Fruit fly (Drosophila melanogaster) whole organism, embryonic: ENCODE results near the gene Rab7.

Source experiments
- Adf1 ChIP-seq: fragments of 200-800 bp; sonication (Bioruptor generic); IDR thresholded peaks from 2 replicates; pipeline ENCODE4 v1.3.6; 2022; ENCODE audit warnings: missing biosample characterization, missing genetic modification characterization
- Aef1 ChIP-seq: fragments of 200-800 bp; sonication (Bioruptor generic); IDR thresholded peaks from 3 replicates; pipeline ENCODE4 v1.3.6; 2022; ENCODE audit warnings: missing biosample characterization, missing genetic modification characterization
- Bdp1 ChIP-seq: fragments of 200-800 bp; sonication (Bioruptor generic); optimal IDR thresholded peaks from 3 replicates; lab custom pipeline; 2016; ENCODE audit warnings: missing biosample characterization, missing genetic modification characterization
- BtbVII ChIP-seq: fragments of 200-800 bp; sonication (Bioruptor generic); optimal IDR thresholded peaks from 3 replicates; lab custom pipeline; 2017; ENCODE audit warnings: missing biosample characterization, mild to moderate bottlenecking, missing genetic modification characterization
- CG10959 ChIP-seq: fragments of 200-800 bp; sonication (Bioruptor generic); IDR thresholded peaks from 2 replicates; pipeline ENCODE4 v1.3.6; 2022; ENCODE audit warnings: missing biosample characterization, missing genetic modification characterization
- CG10979 ChIP-seq: fragments of 200-800 bp; sonication (Bioruptor generic); optimal IDR thresholded peaks from 2 replicates; lab custom pipeline; 2018; ENCODE audit warnings: missing biosample characterization, mild to moderate bottlenecking, missing genetic modification characterization, moderate library complexity
- CG13123 ChIP-seq: fragments of 200-800 bp; sonication (Bioruptor generic); optimal IDR thresholded peaks from 2 replicates; lab custom pipeline; 2016; ENCODE audit warnings: missing biosample characterization, missing genetic modification characterization
- CG14050 ChIP-seq: fragments of 200-800 bp; sonication (Bioruptor generic); IDR thresholded peaks from 3 replicates; pipeline ENCODE4 v1.3.6; 2022; ENCODE audit warnings: missing biosample characterization, missing genetic modification characterization
- CG17186 ChIP-seq: fragments of 200-800 bp; sonication (Bioruptor generic); optimal IDR thresholded peaks from 3 replicates; lab custom pipeline; 2017; ENCODE audit warnings: missing biosample characterization, missing genetic modification reagents, missing genetic modification characterization
- CG17328 ChIP-seq: fragments of 200-800 bp; sonication (Bioruptor generic); IDR thresholded peaks from 2 replicates; pipeline ENCODE4 v1.3.6; 2022; ENCODE audit warnings: missing biosample characterization, missing genetic modification characterization
- CG17361 ChIP-seq: fragments of 200-800 bp; sonication (Bioruptor generic); IDR thresholded peaks from 3 replicates; pipeline ENCODE4 v1.3.6; 2022; ENCODE audit warnings: missing biosample characterization, missing genetic modification characterization
- CG18619 ChIP-seq: fragments of 200-800 bp; sonication (Bioruptor generic); optimal IDR thresholded peaks from 3 replicates; lab custom pipeline; 2017; ENCODE audit warnings: missing biosample characterization, mild to moderate bottlenecking, missing genetic modification characterization
- CG2120 ChIP-seq: fragments of 200-800 bp; sonication (Bioruptor generic); optimal IDR thresholded peaks from 3 replicates; lab custom pipeline; 2016; ENCODE audit warnings: missing biosample characterization, missing genetic modification characterization
- CG30403 ChIP-seq: fragments of 200-800 bp; sonication (Bioruptor generic); optimal IDR thresholded peaks from 3 replicates; lab custom pipeline; 2016; ENCODE audit warnings: missing biosample characterization, missing genetic modification characterization
- CG31224 ChIP-seq: fragments of 200-800 bp; sonication (Bioruptor generic); IDR thresholded peaks from 2 replicates; pipeline ENCODE4 v1.3.6; 2022; ENCODE audit warnings: missing biosample characterization, missing genetic modification characterization
- CG4282 ChIP-seq: fragments of 200-800 bp; sonication (Bioruptor generic); optimal IDR thresholded peaks from 2 replicates; lab custom pipeline; 2016; ENCODE audit warnings: missing biosample characterization, missing genetic modification characterization
- CG5953 ChIP-seq: fragments of 200-800 bp; sonication (Bioruptor generic); IDR thresholded peaks from 2 replicates; pipeline ENCODE4 v1.3.6; 2022; ENCODE audit warnings: missing biosample characterization, missing genetic modification characterization
- CG6272 ChIP-seq: fragments of 200-800 bp; sonication (Bioruptor generic); IDR thresholded peaks from 2 replicates; pipeline ENCODE4 v1.3.6; 2022; ENCODE audit warnings: missing biosample characterization, missing genetic modification characterization
- CG7745 ChIP-seq: fragments of 200-800 bp; sonication (Bioruptor generic); optimal IDR thresholded peaks from 2 replicates; lab custom pipeline; 2018; ENCODE audit warnings: missing biosample characterization, mild to moderate bottlenecking, missing genetic modification characterization, moderate library complexity
- CG7839 ChIP-seq: fragments of 200-800 bp; sonication (Bioruptor generic); optimal IDR thresholded peaks from 3 replicates; lab custom pipeline; 2018; ENCODE audit warnings: missing biosample characterization, mild to moderate bottlenecking, missing genetic modification characterization, moderate library complexity
- CG8089 ChIP-seq: fragments of 200-800 bp; sonication (Bioruptor generic); optimal IDR thresholded peaks from 3 replicates; lab custom pipeline; 2016; ENCODE audit warnings: missing biosample characterization, missing genetic modification characterization
- CG8281 ChIP-seq: fragments of 200-800 bp; sonication (Bioruptor generic); optimal IDR thresholded peaks from 2 replicates; lab custom pipeline; 2018; ENCODE audit warnings: missing biosample characterization, mild to moderate bottlenecking, missing genetic modification characterization, moderate library complexity
- D19B ChIP-seq: fragments of 200-800 bp; sonication (Bioruptor generic); optimal IDR thresholded peaks from 2 replicates; lab custom pipeline; 2017; ENCODE audit warnings: missing biosample characterization, mild to moderate bottlenecking, missing genetic modification characterization
- Dad ChIP-seq: fragments of 200-800 bp; sonication (Bioruptor generic); optimal IDR thresholded peaks from 3 replicates; lab custom pipeline; 2016; ENCODE audit warnings: missing biosample characterization, missing genetic modification characterization
- GATAe ChIP-seq: fragments of 200-800 bp; sonication (Bioruptor generic); conservative IDR thresholded peaks from 2 replicates; pipeline ENCODE4 v1.3.6; 2022; ENCODE audit warnings: missing biosample characterization, missing genetic modification characterization
- Nf-YB ChIP-seq: fragments of 200-800 bp; sonication (Bioruptor generic); optimal IDR thresholded peaks from 3 replicates; lab custom pipeline; 2019; ENCODE audit warnings: missing biosample characterization, mild to moderate bottlenecking, missing genetic modification characterization, moderate library complexity
- Nf-YC ChIP-seq: fragments of 200-800 bp; optimal IDR thresholded peaks from 3 replicates; lab custom pipeline; 2019; ENCODE audit warnings: missing biosample characterization, mild to moderate bottlenecking, missing genetic modification characterization, moderate library complexity
- NfI ChIP-seq: fragments of 200-800 bp; sonication (Bioruptor generic); optimal IDR thresholded peaks from 3 replicates; lab custom pipeline; 2018; ENCODE audit warnings: missing biosample characterization, mild to moderate bottlenecking, missing genetic modification characterization, moderate library complexity
- Optix ChIP-seq: fragments of 200-800 bp; sonication (Bioruptor generic); IDR thresholded peaks from 3 replicates; pipeline ENCODE4 v1.3.6; 2022; ENCODE audit warnings: missing biosample characterization, missing genetic modification characterization
- PHDP ChIP-seq: fragments of 200-800 bp; sonication (Bioruptor generic); optimal IDR thresholded peaks from 3 replicates; lab custom pipeline; 2018; ENCODE audit warnings: missing biosample characterization, mild to moderate bottlenecking, missing genetic modification characterization, moderate library complexity
- Ptx1 ChIP-seq: fragments of 200-800 bp; sonication (Bioruptor generic); IDR thresholded peaks from 2 replicates; pipeline ENCODE4 v1.3.6; 2022; ENCODE audit warnings: missing biosample characterization, missing genetic modification characterization
- Rx ChIP-seq: fragments of 200-800 bp; sonication (Bioruptor generic); IDR thresholded peaks from 2 replicates; pipeline ENCODE4 v1.3.6; 2022; ENCODE audit warnings: missing biosample characterization, missing genetic modification characterization
- Sry-δ ChIP-seq: fragments of 200-800 bp; sonication (Bioruptor generic); optimal IDR thresholded peaks from 2 replicates; lab custom pipeline; 2016; ENCODE audit warnings: missing biosample characterization, missing genetic modification characterization
- amos ChIP-seq: fragments of 200-800 bp; sonication (Bioruptor generic); IDR thresholded peaks from 2 replicates; pipeline ENCODE4 v1.3.6; 2022; ENCODE audit warnings: missing biosample characterization, missing genetic modification characterization; ENCODE audit not compliant: partially characterized antibody
- bcd ChIP-seq: fragments of 200-800 bp; sonication (Bioruptor generic); optimal IDR thresholded peaks from 2 replicates; lab custom pipeline; 2017; ENCODE audit warnings: missing biosample characterization, mild to moderate bottlenecking, missing genetic modification characterization
- cg ChIP-seq: fragments of 200-800 bp; sonication (Bioruptor generic); optimal IDR thresholded peaks from 3 replicates; lab custom pipeline; 2019; ENCODE audit warnings: missing biosample characterization, mild to moderate bottlenecking, missing genetic modification characterization, moderate library complexity
- hb ChIP-seq: fragments of 200-800 bp; sonication (Bioruptor generic); IDR thresholded peaks from 3 replicates; pipeline ENCODE4 v1.3.6; 2022; ENCODE audit warnings: missing biosample characterization, missing genetic modification characterization; ENCODE audit not compliant: partially characterized antibody
- lov ChIP-seq, 2 experiments: fragments of 200-800 bp in 1 of 2; fragments of >200 bp in 1 of 2; sonication (Bioruptor generic) in 1 of 2; IDR thresholded peaks in 1 of 2; optimal IDR thresholded peaks in 1 of 2; 2 replicates in 1 of 2; 3 replicates in 1 of 2; pipeline versions ENCODE4 v1.3.6 to Lab custom; 2017 to 2022; ENCODE audit warnings: missing biosample characterization in 1 of 2, missing genetic modification characterization in 1 of 2
- oc ChIP-seq: fragments of 200-800 bp; sonication (Bioruptor generic); optimal IDR thresholded peaks from 2 replicates; lab custom pipeline; 2018; ENCODE audit warnings: missing biosample characterization, mild to moderate bottlenecking, missing genetic modification characterization, moderate library complexity
- odd ChIP-seq: fragments of 200-800 bp; sonication (Bioruptor generic); optimal IDR thresholded peaks from 2 replicates; lab custom pipeline; 2017; ENCODE audit warnings: missing biosample characterization, mild to moderate bottlenecking, missing genetic modification characterization
- otp ChIP-seq: fragments of 200-800 bp; sonication (Bioruptor generic); IDR thresholded peaks from 3 replicates; pipeline ENCODE4, ENCODE4 v1.3.6; 2022; ENCODE audit warnings: missing biosample characterization, missing genetic modification characterization
- p53 ChIP-seq: fragments of 200-800 bp; sonication (Bioruptor generic); optimal IDR thresholded peaks from 2 replicates; lab custom pipeline; 2016; ENCODE audit warnings: missing biosample characterization, missing genetic modification characterization
- sim ChIP-seq: fragments of 200-800 bp; sonication (Bioruptor generic); IDR thresholded peaks from 2 replicates; pipeline ENCODE4 v1.3.6; 2022; ENCODE audit warnings: missing biosample characterization, missing genetic modification characterization
- sqz ChIP-seq: fragments of 200-800 bp; sonication (Bioruptor generic); optimal IDR thresholded peaks from 3 replicates; lab custom pipeline; 2018; ENCODE audit warnings: missing biosample characterization, mild to moderate bottlenecking, missing genetic modification characterization
- sug ChIP-seq: fragments of 200-800 bp; optimal IDR thresholded peaks from 2 replicates; lab custom pipeline; 2019; ENCODE audit warnings: missing biosample characterization, mild to moderate bottlenecking, missing genetic modification characterization, moderate library complexity
- tna ChIP-seq: fragments of 200-800 bp; sonication (Bioruptor generic); IDR thresholded peaks from 2 replicates; pipeline ENCODE4 v1.3.6; 2022; ENCODE audit warnings: missing biosample characterization, missing genetic modification characterization; ENCODE audit not compliant: partially characterized antibody
- unpg ChIP-seq: fragments of 200-800 bp; sonication (Bioruptor generic); optimal IDR thresholded peaks from 3 replicates; lab custom pipeline; 2018; ENCODE audit warnings: missing biosample characterization, mild to moderate bottlenecking, missing genetic modification characterization, moderate library complexity
- wek ChIP-seq: fragments of 200-800 bp; sonication (Bioruptor generic); optimal IDR thresholded peaks from 3 replicates; lab custom pipeline; 2018; ENCODE audit warnings: missing biosample characterization, mild to moderate bottlenecking, missing genetic modification characterization, moderate library complexity
- zen ChIP-seq: fragments of 200-800 bp; sonication (Bioruptor generic); optimal IDR thresholded peaks from 3 replicates; lab custom pipeline; 2018; ENCODE audit warnings: missing biosample characterization, mild to moderate bottlenecking, missing genetic modification characterization, moderate library complexity

Rab7 gene

DNA sequence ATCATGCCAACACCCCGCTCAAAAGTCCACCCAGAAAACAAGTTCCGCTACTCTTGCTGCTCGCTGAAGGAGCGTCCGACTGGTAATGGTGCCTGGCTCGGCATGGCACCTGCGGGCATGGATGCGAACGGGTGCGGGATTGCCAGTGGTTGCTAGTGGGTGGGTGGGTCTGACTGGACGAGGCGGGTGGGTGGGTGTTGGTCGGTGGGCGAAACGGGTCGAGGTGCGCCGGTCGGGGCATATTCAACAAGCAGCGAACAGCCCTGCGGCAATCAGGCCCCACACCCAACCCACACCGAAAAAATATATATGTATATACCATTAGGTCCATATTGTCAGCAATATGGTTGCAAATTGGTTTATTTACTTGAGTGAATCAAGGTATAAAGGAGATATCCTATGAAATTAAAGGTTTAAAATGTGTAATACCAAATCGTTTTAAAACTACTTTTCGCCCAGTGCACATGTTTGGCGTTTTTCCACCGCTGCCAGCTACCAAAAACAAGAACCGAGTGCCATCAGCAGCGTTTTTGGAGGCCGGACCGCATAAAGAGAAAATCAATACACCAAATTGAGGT is 17.9 kb downstream of the Rab7 start (continued):
- TF ChIP-seq Rx (GFP tag; lab: Robert Waterston, UW) (no peak), Aef1 (GFP tag; lab: Robert Waterston, UW) (peak; percentile 67; the same call in 2 of the 3 replicates), Nf-YB (GFP tag; lab: Kevin White, UChicago) (peak; percentile 13), Adf1 (GFP tag; lab: Robert Waterston, UW) (peak; percentile 44), Bdp1 (no peak), sim (GFP tag; lab: Robert Waterston, UW) (peak; percentile 37; the same call in 1 of the 2 replicates), otp (peak; percentile 61; the same call in 1 of the 3 replicates), wek (GFP tag; lab: Kevin White, UChicago) (no peak), sqz (GFP tag; lab: Kevin White, UChicago) (no peak), GATAe (GFP tag; lab: Robert Waterston, UW) (0 out of 2 replicates have a peak, but pooled peaks have one; percentile 15), CG17361 (peak; percentile 61), CG14050 (peak; percentile 41; the same call in 2 of the 3 replicates), CG6272 (GFP tag; lab: Robert Waterston, UW) (peak; percentile 44; the same call in 1 of the 2 replicates), odd (GFP tag; lab: Kevin White, UChicago) (peak; percentile 50), CG17328 (GFP tag; lab: Robert Waterston, UW) (0 out of 2 replicates have a peak, but pooled peaks have one; percentile 30), oc (tag; lab: Kevin White, UChicago) (peak; percentile 38), Dad (peak; percentile 35), PHDP (tag; lab: Kevin White, UChicago) (peak; percentile 66), CG5953 (no peak), Ptx1 (GFP tag; lab: Robert Waterston, UW) (peak; percentile 73), CG8281 (tag; lab: Kevin White, UChicago) (no peak), CG10959 (GFP tag; lab: Robert Waterston, UW) (no peak), unpg (GFP tag; lab: Kevin White, UChicago) (peak; percentile 69), sug (peak; percentile 9), zen (tag; lab: Kevin White, UChicago) (no peak), CG13123 (GFP tag; lab: Kevin White, UChicago) (no peak), CG7839 (tag; lab: Kevin White, UChicago) (peak; percentile 72), Nf-YC (tag; lab: Kevin White, UChicago) (peak; percentile 40), BtbVII (GFP tag; lab: Kevin White, UChicago) (peak; percentile 29), CG31224 (GFP tag; lab: Robert Waterston, UW) (peak; percentile 51; the same call in 1 of the 2 replicates), lov (optimal IDR thresholded peaks at IDR 0.05; lab: Kevin White, UChicago) (no peak), lov (GFP tag; IDR thresholded peaks at IDR 0.05; lab: Robert Waterston, UW) (no peak), p53 (GFP tag; lab: Kevin White, UChicago) (no peak), CG30403 (GFP tag; lab: Kevin White, UChicago) (peak; percentile 50), tna (no peak), CG10979 (tag; lab: Kevin White, UChicago) (peak; percentile 22), CG2120 (GFP tag; lab: Kevin White, UChicago) (peak; percentile 80), bcd (peak; percentile 20), Sry-δ (GFP tag; lab: Kevin White, UChicago) (no peak), CG17186 (no peak), D19B (GFP tag; lab: Kevin White, UChicago) (no peak), amos (GFP tag; lab: Robert Waterston, UW) (no peak), CG18619 (GFP tag; lab: Kevin White, UChicago) (peak; percentile 64), Optix (GFP tag; lab: Robert Waterston, UW) (no peak), cg (GFP tag; lab: Kevin White, UChicago) (no peak), CG7745 (tag; lab: Kevin White, UChicago) (no peak), CG8089 (GFP tag; lab: Kevin White, UChicago) (no peak), hb (GFP tag; lab: Robert Waterston, UW) (no peak), CG4282 (GFP tag; lab: Kevin White, UChicago) (no peak), NfI (GFP tag; lab: Kevin White, UChicago) (peak; percentile 49)
